Fruit fly (Drosophila melanogaster) whole organism, embryonic: ENCODE measurements around the gene ab.

ENCODE experiments used
- Ada2b ChIP-seq: fragments of 200-800 bp; sonication (Bioruptor generic); IDR thresholded peaks from 2 replicates; pipeline ENCODE4 v1.3.6; 2022; ENCODE audit warnings: missing biosample characterization, missing genetic modification characterization
- Aef1 ChIP-seq: fragments of 200-800 bp; sonication (Bioruptor generic); IDR thresholded peaks from 3 replicates; pipeline ENCODE4 v1.3.6; 2022; ENCODE audit warnings: missing biosample characterization, missing genetic modification characterization
- Blimp-1 ChIP-seq: fragments of 200-800 bp; sonication (Bioruptor generic); optimal IDR thresholded peaks from 3 replicates; lab custom pipeline; 2018; ENCODE audit warnings: missing biosample characterization, missing genetic modification characterization, mild to moderate bottlenecking, moderate library complexity, missing genetic modification reagents
- CG10366 ChIP-seq: fragments of 200-800 bp; sonication (Bioruptor generic); IDR thresholded peaks from 2 replicates; pipeline ENCODE4 v1.3.6; 2022; ENCODE audit warnings: missing biosample characterization, missing genetic modification characterization
- CG11093 ChIP-seq: fragments of 200-800 bp; sonication (Bioruptor generic); IDR thresholded peaks from 3 replicates; pipeline ENCODE4 v1.3.6; 2022; ENCODE audit warnings: missing biosample characterization, missing genetic modification characterization
- CG14860 ChIP-seq: fragments of 200-800 bp; sonication (Bioruptor generic); IDR thresholded peaks from 3 replicates; pipeline ENCODE4 v1.3.6; 2022; ENCODE audit warnings: missing biosample characterization, missing genetic modification characterization; ENCODE audit not compliant: partially characterized antibody
- CG15696 ChIP-seq: fragments of 200-800 bp; sonication (Bioruptor generic); optimal IDR thresholded peaks from 2 replicates; lab custom pipeline; 2019; ENCODE audit warnings: missing biosample characterization, mild to moderate bottlenecking, missing genetic modification characterization, moderate library complexity
- CG17361 ChIP-seq: fragments of 200-800 bp; sonication (Bioruptor generic); IDR thresholded peaks from 3 replicates; pipeline ENCODE4 v1.3.6; 2022; ENCODE audit warnings: missing biosample characterization, missing genetic modification characterization
- CG17568 ChIP-seq: fragments of 200-800 bp; sonication (Bioruptor generic); optimal IDR thresholded peaks from 2 replicates; lab custom pipeline; 2018; ENCODE audit warnings: missing biosample characterization, mild to moderate bottlenecking, missing genetic modification characterization, moderate library complexity
- CG2199 ChIP-seq: fragments of 200-800 bp; sonication (Bioruptor generic); IDR thresholded peaks from 3 replicates; pipeline ENCODE4 v1.3.6; 2022; ENCODE audit warnings: missing biosample characterization, missing genetic modification characterization
- CG32532 ChIP-seq: fragments of 200-800 bp; sonication (Bioruptor generic); IDR thresholded peaks from 2 replicates; pipeline ENCODE4 v1.3.6; 2022; ENCODE audit warnings: missing biosample characterization, missing genetic modification characterization
- CG3726 ChIP-seq: fragments of 200-800 bp; sonication (Bioruptor generic); IDR thresholded peaks from 3 replicates; pipeline ENCODE4, ENCODE4 v1.3.6; 2022; ENCODE audit warnings: missing biosample characterization, missing genetic modification characterization
- CG6791 ChIP-seq: fragments of 200-800 bp; sonication (Bioruptor generic); IDR thresholded peaks from 3 replicates; pipeline ENCODE4 v1.3.6; 2022; ENCODE audit warnings: missing biosample characterization, missing genetic modification characterization; ENCODE audit not compliant: partially characterized antibody
- CG9797 ChIP-seq: fragments of 200-800 bp; sonication (Bioruptor generic); optimal IDR thresholded peaks from 3 replicates; lab custom pipeline; 2018; ENCODE audit warnings: missing biosample characterization, mild to moderate bottlenecking, missing genetic modification characterization
- CoRest ChIP-seq: fragments of 200-800 bp; sonication (Bioruptor generic); optimal IDR thresholded peaks from 3 replicates; lab custom pipeline; 2018; ENCODE audit warnings: missing biosample characterization, mild to moderate bottlenecking, missing genetic modification characterization, moderate library complexity
- D ChIP-seq, 2 experiments: fragments of 200-800 bp in 1 of 2; fragments of >200 bp in 1 of 2; sonication (Bioruptor generic) in 1 of 2; optimal IDR thresholded peaks; 2 replicates in 1 of 2; 3 replicates in 1 of 2; lab custom pipeline; 2017; ENCODE audit warnings: mild to moderate bottlenecking in 1 of 2, missing biosample characterization in 1 of 2, missing genetic modification characterization in 1 of 2, missing genetic modification reagents in 1 of 2
- Dbx ChIP-seq: fragments of 200-800 bp; sonication (Bioruptor generic); IDR thresholded peaks from 3 replicates; pipeline ENCODE4 v1.3.6; 2022; ENCODE audit warnings: missing biosample characterization, missing genetic modification characterization
- Deaf1 ChIP-seq: fragments of 200-800 bp; optimal IDR thresholded peaks from 3 replicates; lab custom pipeline; 2019; ENCODE audit warnings: missing biosample characterization, mild to moderate bottlenecking, missing genetic modification characterization, moderate library complexity
- Ets65A ChIP-seq: fragments of 200-800 bp; sonication (Bioruptor generic); peaks from one replicate; lab custom pipeline; 2016; ENCODE audit warnings: missing biosample characterization, missing genetic modification characterization
- HLH4C ChIP-seq: fragments of 200-800 bp; sonication (Bioruptor generic); IDR thresholded peaks from 3 replicates; pipeline ENCODE4 v1.3.6; 2022; ENCODE audit warnings: missing biosample characterization, missing genetic modification characterization; ENCODE audit not compliant: partially characterized antibody
- Hr3 ChIP-seq: fragments of 200-800 bp; sonication (Bioruptor generic); optimal IDR thresholded peaks from 3 replicates; lab custom pipeline; 2016; ENCODE audit warnings: missing biosample characterization, missing genetic modification characterization
- Hr78 ChIP-seq, 2 experiments: fragments of 200-800 bp in 1 of 2; fragments of >200 bp in 1 of 2; sonication (Bioruptor generic) in 1 of 2; optimal IDR thresholded peaks; 2 replicates each; lab custom pipeline; 2017 to 2019; ENCODE audit warnings: missing biosample characterization in 2 of 2, missing genetic modification characterization in 2 of 2, mild to moderate bottlenecking in 1 of 2, moderate library complexity in 1 of 2
- Sox102F ChIP-seq: fragments of 200-800 bp; sonication (Bioruptor generic); optimal IDR thresholded peaks from 2 replicates; lab custom pipeline; 2018; ENCODE audit warnings: missing biosample characterization, mild to moderate bottlenecking, missing genetic modification characterization, moderate library complexity
- TFAM ChIP-seq: fragments of 200-800 bp; sonication (Bioruptor generic); optimal IDR thresholded peaks from 2 replicates; lab custom pipeline; 2017; ENCODE audit warnings: missing biosample characterization, missing genetic modification characterization, inconsistent platforms
- al ChIP-seq: fragments of 200-800 bp; sonication (Bioruptor generic); IDR thresholded peaks from 2 replicates; pipeline ENCODE4 v1.3.6; 2022; ENCODE audit warnings: missing biosample characterization, missing genetic modification characterization
- ato ChIP-seq: fragments of 200-800 bp; sonication (Bioruptor generic); IDR thresholded peaks from 2 replicates; pipeline ENCODE4 v1.3.6; 2022; ENCODE audit warnings: missing biosample characterization, missing genetic modification characterization; ENCODE audit not compliant: partially characterized antibody
- cad ChIP-seq: fragments of >200 bp; optimal IDR thresholded peaks from 2 replicates; lab custom pipeline; 2017; ENCODE audit warnings: missing biosample characterization, missing genetic modification characterization
- corto ChIP-seq: fragments of 200-800 bp; sonication (Bioruptor generic); optimal IDR thresholded peaks from 2 replicates; lab custom pipeline; 2016; ENCODE audit warnings: missing biosample characterization, mild to moderate bottlenecking, missing genetic modification characterization, moderate library complexity
- croc ChIP-seq: fragments of 200-800 bp; sonication (Bioruptor generic); conservative IDR thresholded peaks from 3 replicates; pipeline ENCODE4 v1.3.6; 2022; ENCODE audit warnings: missing biosample characterization, missing genetic modification characterization
- gem ChIP-seq: fragments of 200-800 bp; sonication (Bioruptor generic); optimal IDR thresholded peaks from 2 replicates; lab custom pipeline; 2019; ENCODE audit warnings: missing biosample characterization, mild to moderate bottlenecking, missing genetic modification characterization, moderate library complexity
- grau ChIP-seq: fragments of 200-800 bp; optimal IDR thresholded peaks from 3 replicates; lab custom pipeline; 2019; ENCODE audit warnings: missing biosample characterization, mild to moderate bottlenecking, missing genetic modification characterization, moderate library complexity
- knrl ChIP-seq: fragments of 200-800 bp; sonication (Bioruptor generic); IDR thresholded peaks from 3 replicates; pipeline ENCODE4 v1.3.6; 2022; ENCODE audit warnings: missing biosample characterization, missing genetic modification characterization; ENCODE audit not compliant: partially characterized antibody
- lab ChIP-seq: fragments of 200-800 bp; sonication (Bioruptor generic); optimal IDR thresholded peaks from 3 replicates; lab custom pipeline; 2017; ENCODE audit warnings: missing biosample characterization, missing genetic modification characterization, mild to moderate bottlenecking, moderate library complexity, missing genetic modification reagents
- peb ChIP-seq: fragments of 200-800 bp; sonication (Bioruptor generic); IDR thresholded peaks from 2 replicates; pipeline ENCODE4 v1.3.6; 2022; ENCODE audit warnings: missing biosample characterization, missing genetic modification characterization
- sens ChIP-seq: fragments of 200-800 bp; sonication (Bioruptor generic); peaks from one replicate; lab custom pipeline; 2016; ENCODE audit warnings: missing biosample characterization, missing genetic modification characterization
- slou ChIP-seq: fragments of 200-800 bp; sonication (Bioruptor generic); optimal IDR thresholded peaks from 3 replicates; lab custom pipeline; 2016; ENCODE audit warnings: missing biosample characterization, missing genetic modification characterization
- tll ChIP-seq, 2 experiments: fragments of 200-800 bp in 1 of 2; fragments of >200 bp in 1 of 2; sonication (Bioruptor generic) in 1 of 2; optimal IDR thresholded peaks; 2 replicates each; lab custom pipeline; 2017 to 2019; ENCODE audit warnings: missing biosample characterization in 2 of 2, missing genetic modification characterization in 2 of 2, mild to moderate bottlenecking in 1 of 2, moderate library complexity in 1 of 2
- unpg ChIP-seq: fragments of 200-800 bp; sonication (Bioruptor generic); optimal IDR thresholded peaks from 3 replicates; lab custom pipeline; 2018; ENCODE audit warnings: missing biosample characterization, mild to moderate bottlenecking, missing genetic modification characterization, moderate library complexity
- wor ChIP-seq: fragments of 200-800 bp; sonication (Bioruptor generic); IDR thresholded peaks from 2 replicates; pipeline ENCODE4 v1.3.6; 2022; ENCODE audit warnings: missing biosample characterization, missing genetic modification characterization
- zen ChIP-seq: fragments of 200-800 bp; sonication (Bioruptor generic); optimal IDR thresholded peaks from 3 replicates; lab custom pipeline; 2018; ENCODE audit warnings: missing biosample characterization, mild to moderate bottlenecking, missing genetic modification characterization, moderate library complexity
- zf30C ChIP-seq: fragments of 200-800 bp; sonication (Bioruptor generic); optimal IDR thresholded peaks from 3 replicates; lab custom pipeline; 2018; ENCODE audit warnings: missing biosample characterization, mild to moderate bottlenecking, missing genetic modification characterization

ab gene

DNA sequence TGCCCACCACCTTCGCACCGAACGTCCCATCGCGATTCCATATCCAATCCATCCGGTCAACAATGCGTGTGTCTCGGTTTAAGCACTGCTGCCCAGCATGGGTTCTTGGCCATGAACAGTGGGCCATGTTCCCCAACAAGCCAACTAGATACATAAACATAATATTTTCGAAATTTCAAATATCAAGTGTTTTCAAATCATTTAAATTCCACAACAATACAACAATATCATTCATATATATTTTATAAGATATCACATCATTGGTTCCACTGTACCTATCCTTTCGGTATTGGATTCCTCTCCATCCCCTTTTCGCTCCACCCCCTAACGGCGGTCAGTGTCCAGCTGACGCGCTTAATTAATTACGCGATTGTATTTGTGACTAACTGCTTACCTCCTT, 11.6 kb downstream of the ab start (continued):
- TF ChIP-seq knrl (GFP tag; lab: Robert Waterston, UW) (no peak), lab (GFP tag; lab: Kevin White, UChicago) (peak; percentile 26), corto (GFP tag; lab: Kevin White, UChicago) (peak; percentile 61), peb (GFP tag; lab: Robert Waterston, UW) (no peak), wor (no peak), al (GFP tag; lab: Robert Waterston, UW) (no peak), Hr3 (no peak), grau (peak; percentile 23), unpg (GFP tag; lab: Kevin White, UChicago) (peak; percentile 34), D (optimal IDR thresholded peaks at IDR 0.05; lab: Kevin White, UChicago) (no peak), D (GFP tag; optimal IDR thresholded peaks at IDR 0.05; lab: Kevin White, UChicago) (no peak), CG15696 (tag; lab: Kevin White, UChicago) (no peak), CG17568 (GFP tag; lab: Kevin White, UChicago) (no peak), Aef1 (no peak; the same call in 2 of the 3 replicates), croc (GFP tag; lab: Robert Waterston, UW) (no peak), CG32532 (GFP tag; lab: Robert Waterston, UW) (peak; percentile 22; the same call in 1 of the 2 replicates), Ada2b (GFP tag; lab: Robert Waterston, UW) (no peak)

DNA sequence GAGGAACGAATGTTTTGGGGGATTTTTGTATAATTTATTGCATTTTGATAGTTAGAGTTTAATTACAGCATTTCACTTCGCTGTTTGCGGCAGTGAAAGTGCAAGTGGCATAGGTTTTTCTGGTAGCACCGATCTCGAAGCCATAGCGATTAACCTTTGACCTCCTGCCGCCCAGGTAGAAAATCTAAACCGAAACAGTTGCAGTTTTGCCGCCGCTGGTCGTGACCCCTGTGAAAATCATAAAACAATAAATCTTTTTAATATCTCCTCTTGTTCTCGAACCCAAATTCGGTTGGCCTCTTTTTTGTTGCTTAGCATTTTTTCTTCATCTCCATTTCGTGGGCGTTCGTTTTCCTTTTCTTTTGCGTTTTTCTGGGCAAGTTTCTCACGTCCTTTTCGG, 14.0 kb downstream of the ab start:
- TF ChIP-seq Blimp-1 (peak; percentile 43), tll (GFP tag; optimal IDR thresholded peaks at IDR 0.05; lab: Kevin White, UChicago) (peak in 1 of 2 experiments; percentile 78), HLH4C (GFP tag; lab: Robert Waterston, UW) (no peak), Hr78 (GFP tag; optimal IDR thresholded peaks at IDR 0.05; lab: Kevin White, UChicago) (peak in 1 of 2 experiments; percentile 89), ato (no peak), cad (GFP tag; lab: Kevin White, UChicago) (peak; percentile 91), Ets65A (no peak), Sox102F (GFP tag; lab: Kevin White, UChicago) (no peak), CG2199 (GFP tag; lab: Robert Waterston, UW) (no peak), zen (tag; lab: Kevin White, UChicago) (peak; percentile 22), CoRest (no peak)
- TF ChIP-seq, all 482 proteins: peak for 5

DNA sequence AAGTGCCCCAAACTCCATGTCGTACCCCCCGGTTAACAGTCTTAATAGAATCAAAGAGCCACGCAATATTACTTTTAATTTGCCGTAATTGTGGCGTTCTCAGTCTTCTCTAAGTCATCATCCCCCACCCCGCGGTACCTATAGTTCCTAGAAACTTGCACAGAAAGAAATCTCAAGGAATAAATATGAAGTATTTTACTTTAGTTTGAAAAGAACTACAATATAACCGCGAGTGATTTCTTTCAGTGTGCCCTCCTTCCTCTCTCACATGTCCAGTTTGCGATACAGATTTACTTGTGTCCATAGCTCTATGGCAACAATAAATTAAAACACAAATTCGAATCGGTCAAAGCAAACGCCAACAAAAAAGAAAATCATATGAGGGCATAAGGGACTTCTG, 15.6 kb downstream of the ab start:
- TF ChIP-seq CG3726 (GFP tag; lab: Robert Waterston, UW) (no peak), zf30C (GFP tag; lab: Kevin White, UChicago) (peak; percentile 57), gem (peak; percentile 0), CG14860 (GFP tag; lab: Robert Waterston, UW) (no peak), TFAM (GFP tag; lab: Kevin White, UChicago) (no peak), CG17361 (GFP tag; lab: Robert Waterston, UW) (no peak), CG9797 (GFP tag; lab: Kevin White, UChicago) (no peak), Deaf1 (no peak), CG10366 (no peak), CG11093 (GFP tag; lab: Robert Waterston, UW) (no peak), sens (GFP tag; lab: Kevin White, UChicago) (peak; percentile 55), slou (GFP tag; lab: Kevin White, UChicago) (no peak), Dbx (GFP tag; lab: Robert Waterston, UW) (no peak), CG6791 (GFP tag; lab: Robert Waterston, UW) (no peak)
